Worm (Caenorhabditis elegans): ENCODE results near the gene kreg-1.
A peak's percentile ranks its signal among the peaks of the same experiment; 100 is the strongest.

Gene kreg-1

ce11 chrX:8709424-8709823 is at the start of gene kreg-1:
TSS of gene kreg-1 (plus strand) at chrX:8709764.
- TF ChIP-seq fos-1 (tag; optimal IDR thresholded peaks at IDR 0.05) = peak; percentile 73
- no peak for TF ChIP-seq R02D3.7 (tag; optimal IDR thresholded peaks at IDR 0.05)
- TF ChIP-seq nhr-129 (tag; optimal IDR thresholded peaks at IDR 0.05) = peak; percentile 16
- no peak for TF ChIP-seq nhr-12 (tag; optimal IDR thresholded peaks at IDR 0.05)
- TF ChIP-seq sma-3 (GFP tag; optimal IDR thresholded peaks at IDR 0.05) = no peak

ce11 chrX:8660319-8660718 is 49.2 kb upstream of the kreg-1 start, which contains the start of gene rig-1:
TSS of gene rig-1 (plus strand) at chrX:8660619.
- TF ChIP-seq unc-62 (GFP tag; optimal IDR thresholded peaks at IDR 0.05) (no peak), R02D3.7 (tag; optimal IDR thresholded peaks at IDR 0.05) (no peak), nhr-10 (tag; optimal IDR thresholded peaks at IDR 0.05) (no peak), mdl-1 (tag; optimal IDR thresholded peaks at IDR 0.05) (no peak), sma-3 (GFP tag; optimal IDR thresholded peaks at IDR 0.05) (no peak), mbf-1 (tag; optimal IDR thresholded peaks at IDR 0.05) (no peak), nhr-23 (tag; optimal IDR thresholded peaks at IDR 0.05) (no peak)

ce11 chrX:8660909-8661308 is 48.7 kb upstream of the kreg-1 start:
- TF ChIP-seq aly-2 (tag; optimal IDR thresholded peaks at IDR 0.05) (no peak), lin-11 (tag; optimal IDR thresholded peaks at IDR 0.05) (no peak), peb-1 (tag; optimal IDR thresholded peaks at IDR 0.05) (no peak), blmp-1 (tag; optimal IDR thresholded peaks at IDR 0.05; ENCODE audit: insufficient read depth) (no peak), nhr-77 (tag; optimal IDR thresholded peaks at IDR 0.05) (no peak), crh-2 (tag; optimal IDR thresholded peaks at IDR 0.05) (no peak), zag-1 (tag; optimal IDR thresholded peaks at IDR 0.05) (no peak), nhr-21 (tag; optimal IDR thresholded peaks at IDR 0.05) (no peak), mbf-1 (tag; optimal IDR thresholded peaks at IDR 0.05) (no peak), elt-3 (tag; optimal IDR thresholded peaks at IDR 0.05) (no peak), nhr-11 (tag; optimal IDR thresholded peaks at IDR 0.05) (no peak), ztf-1 (GFP tag; conservative IDR thresholded peaks at IDR 0.05) (no peak), unc-39 (tag; optimal IDR thresholded peaks at IDR 0.05) (no peak)

ce11 chrX:8662452-8662851 is 47.1 kb upstream of the kreg-1 start:
- no peak for TF ChIP-seq lsy-2 (tag; optimal IDR thresholded peaks at IDR 0.05)
- no peak for TF ChIP-seq nhr-12 (tag; optimal IDR thresholded peaks at IDR 0.05)
- TF ChIP-seq ceh-16 (tag; optimal IDR thresholded peaks at IDR 0.05) = no peak

ce11 chrX:8672760-8673159 is 36.8 kb upstream of the kreg-1 start, which contains the start of the genes K09E2.2 and K09E2.3:
TSS of gene K09E2.2 (plus strand) at chrX:8673060.
TSS of gene K09E2.3 (plus strand) at chrX:8673084.
- TF ChIP-seq gmeb-1 (tag; optimal IDR thresholded peaks at IDR 0.05) = no peak
- no peak for TF ChIP-seq nhr-25 (tag; optimal IDR thresholded peaks at IDR 0.05)
- no peak for TF ChIP-seq ceh-82 (tag; optimal IDR thresholded peaks at IDR 0.05)
- no peak for TF ChIP-seq C34F6.9 (tag; optimal IDR thresholded peaks at IDR 0.05)
- no peak for TF ChIP-seq nhr-10 (tag; optimal IDR thresholded peaks at IDR 0.05)
- TF ChIP-seq nhr-237 (tag; optimal IDR thresholded peaks at IDR 0.05) = no peak
- no peak for TF ChIP-seq dmd-4 (tag; optimal IDR thresholded peaks at IDR 0.05)
- no peak for TF ChIP-seq ztf-11 (tag; optimal IDR thresholded peaks at IDR 0.05)

ce11 chrX:8674514-8674913 is 35.0 kb upstream of the kreg-1 start:
- TF ChIP-seq C34F6.9 (tag; optimal IDR thresholded peaks at IDR 0.05) (peak; percentile 17), gmeb-1 (tag; optimal IDR thresholded peaks at IDR 0.05) (peak; percentile 54), fos-1 (tag; optimal IDR thresholded peaks at IDR 0.05) (peak; percentile 27), nhr-12 (tag; optimal IDR thresholded peaks at IDR 0.05) (no peak), nhr-11 (tag; optimal IDR thresholded peaks at IDR 0.05) (no peak), ZK546.5 (tag; optimal IDR thresholded peaks at IDR 0.05) (no peak), ama-1 (optimal IDR thresholded peaks at IDR 0.05) (no peak), mbf-1 (tag; optimal IDR thresholded peaks at IDR 0.05) (no peak), sma-9 (GFP tag; optimal IDR thresholded peaks at IDR 0.05) (peak; percentile 93), sma-9 (tag; optimal IDR thresholded peaks at IDR 0.05) (no peak), crh-2 (tag; optimal IDR thresholded peaks at IDR 0.05) (peak; percentile 78), lin-11 (tag; optimal IDR thresholded peaks at IDR 0.05) (no peak), skn-1 (tag; optimal IDR thresholded peaks at IDR 0.05) (no peak), nhr-25 (tag; optimal IDR thresholded peaks at IDR 0.05) (no peak), unc-55 (GFP tag; optimal IDR thresholded peaks at IDR 0.05) (no peak), F13H6.1 (tag; optimal IDR thresholded peaks at IDR 0.05) (peak; percentile 6), mab-5 (tag; optimal IDR thresholded peaks at IDR 0.05) (no peak), nhr-129 (tag; optimal IDR thresholded peaks at IDR 0.05) (peak; percentile 67), peb-1 (tag; optimal IDR thresholded peaks at IDR 0.05) (no peak), elt-3 (tag; optimal IDR thresholded peaks at IDR 0.05) (no peak), mdl-1 (tag; optimal IDR thresholded peaks at IDR 0.05) (peak in 1 of 2 experiments; percentile 21), elt-1 (tag; optimal IDR thresholded peaks at IDR 0.05) (no peak), lin-39 (tag; optimal IDR thresholded peaks at IDR 0.05) (no peak), unc-62 (GFP tag; optimal IDR thresholded peaks at IDR 0.05) (no peak), snpc-4 (tag; optimal IDR thresholded peaks at IDR 0.05) (no peak), sem-4 (tag; optimal IDR thresholded peaks at IDR 0.05) (no peak), sma-3 (GFP tag; optimal IDR thresholded peaks at IDR 0.05) (peak; percentile 75)
